Worm (Caenorhabditis elegans) whole organism, L3 larva: Measurements from ENCODE around the gene F07A11.5.
A peak's percentile ranks its signal among the peaks of the same experiment; 100 is the strongest.

Source experiments
- R02D3.7 ChIP-seq: fragments of 150-350 bp; optimal IDR thresholded peaks from 2 replicates; lab custom pipeline; 2014; ENCODE audit warnings: missing biosample characterization, missing genetic modification characterization
- ZK546.5 ChIP-seq: sonication (generic microtip); optimal IDR thresholded peaks from 2 replicates; lab custom pipeline; 2017; ENCODE audit warnings: missing biosample characterization, missing genetic modification characterization
- aly-2 ChIP-seq: fragments of 150-350 bp; optimal IDR thresholded peaks from 2 replicates; lab custom pipeline; 2014; ENCODE audit warnings: missing biosample characterization, missing genetic modification characterization
- ama-1 ChIP-seq: fragments of 150-350 bp; optimal IDR thresholded peaks from 2 replicates; lab custom pipeline; 2018
- ceh-16 ChIP-seq: sonication (generic microtip); optimal IDR thresholded peaks from 2 replicates; lab custom pipeline; 2017; ENCODE audit warnings: missing biosample characterization, missing genetic modification characterization
- ceh-28 ChIP-seq: fragments of 150-350 bp; optimal IDR thresholded peaks from 2 replicates; lab custom pipeline; 2014; ENCODE audit warnings: missing biosample characterization, missing genetic modification reagents, missing genetic modification characterization
- ceh-82 ChIP-seq: fragments of 150-350 bp; optimal IDR thresholded peaks from 2 replicates; lab custom pipeline; 2014; ENCODE audit warnings: missing biosample characterization, missing genetic modification characterization
- ceh-9 ChIP-seq: sonication (generic microtip); optimal IDR thresholded peaks from 2 replicates; lab custom pipeline; 2018; ENCODE audit warnings: missing biosample characterization, missing genetic modification characterization
- daf-12 ChIP-seq: fragments of 150-350 bp; optimal IDR thresholded peaks from 2 replicates; lab custom pipeline; 2014; ENCODE audit warnings: missing biosample characterization, missing genetic modification reagents, missing genetic modification characterization
- egl-27 ChIP-seq: sonication (generic microtip); optimal IDR thresholded peaks from 4 replicates; lab custom pipeline; 2017; ENCODE audit warnings: missing biosample characterization, missing genetic modification reagents, missing genetic modification characterization
- egl-5 ChIP-seq: fragments of 150-350 bp; optimal IDR thresholded peaks from 2 replicates; lab custom pipeline; 2017; ENCODE audit warnings: missing biosample characterization, missing genetic modification reagents, missing genetic modification characterization, inconsistent platforms
- elt-1 ChIP-seq: fragments of 150-350 bp; optimal IDR thresholded peaks from 2 replicates; lab custom pipeline; 2014; ENCODE audit warnings: missing biosample characterization, missing genetic modification characterization
- elt-2 ChIP-seq: sonication (generic microtip); optimal IDR thresholded peaks from 2 replicates; lab custom pipeline; 2016; ENCODE audit warnings: missing genetic modification reagents, mild to moderate bottlenecking, missing genetic modification characterization, missing compliant biosample characterization
- elt-3 ChIP-seq, 3 experiments: fragments of 150-350 bp in 1 of 3; sonication (generic microtip) in 2 of 3; optimal IDR thresholded peaks; 2 replicates in 2 of 3; 4 replicates in 1 of 3; lab custom pipeline; 2014 to 2017; ENCODE audit warnings: missing biosample characterization in 3 of 3, missing genetic modification characterization in 3 of 3
- eor-1 ChIP-seq, 2 experiments: fragments of 150-350 bp; optimal IDR thresholded peaks; 2 replicates each; lab custom pipeline; 2014 to 2018; ENCODE audit warnings: missing biosample characterization in 2 of 2, missing genetic modification characterization in 2 of 2
- fkh-10 ChIP-seq: sonication (generic microtip); optimal IDR thresholded peaks from 2 replicates; lab custom pipeline; 2017; ENCODE audit warnings: missing biosample characterization, missing genetic modification reagents, missing genetic modification characterization
- fkh-2 ChIP-seq: fragments of 150-350 bp; optimal IDR thresholded peaks from 2 replicates; lab custom pipeline; 2014; ENCODE audit warnings: missing biosample characterization, missing genetic modification reagents, missing genetic modification characterization
- fos-1 ChIP-seq: fragments of 150-350 bp; optimal IDR thresholded peaks from 2 replicates; lab custom pipeline; 2014; ENCODE audit warnings: missing biosample characterization, missing genetic modification characterization
- hmg-11 ChIP-seq: sonication (generic microtip); optimal IDR thresholded peaks from 2 replicates; lab custom pipeline; 2016; ENCODE audit warnings: missing genetic modification characterization, missing compliant biosample characterization
- jun-1 ChIP-seq: fragments of 150-350 bp; optimal IDR thresholded peaks from 2 replicates; lab custom pipeline; 2014; ENCODE audit warnings: missing biosample characterization, missing genetic modification reagents, missing genetic modification characterization
- lin-15B ChIP-seq: fragments of 150-350 bp; optimal IDR thresholded peaks from 2 replicates; lab custom pipeline; 2014; ENCODE audit warnings: missing biosample characterization, missing genetic modification characterization
- lin-39 ChIP-seq: fragments of 150-350 bp; optimal IDR thresholded peaks from 2 replicates; lab custom pipeline; 2018; ENCODE audit warnings: missing biosample characterization, missing genetic modification reagents, missing genetic modification characterization
- lsy-12 ChIP-seq: sonication (generic microtip); optimal IDR thresholded peaks from 2 replicates; lab custom pipeline; 2016; ENCODE audit warnings: mild to moderate bottlenecking, missing genetic modification characterization, missing compliant biosample characterization
- mdl-1 ChIP-seq: fragments of 150-350 bp; optimal IDR thresholded peaks from 2 replicates; lab custom pipeline; 2014; ENCODE audit warnings: missing biosample characterization, missing genetic modification characterization
- mml-1 ChIP-seq: fragments of 150-350 bp; sonication (generic microtip); optimal IDR thresholded peaks from 3 replicates; lab custom pipeline; 2014; ENCODE audit warnings: missing biosample characterization, missing genetic modification characterization
- nfya-1 ChIP-seq: sonication (generic microtip); optimal IDR thresholded peaks from 2 replicates; lab custom pipeline; 2017; ENCODE audit warnings: missing genetic modification characterization, mild to moderate bottlenecking, missing compliant biosample characterization, antibody characterized with exemption, moderate library complexity; ENCODE audit not compliant: insufficient read depth
- nhr-11 ChIP-seq: fragments of 150-350 bp; optimal IDR thresholded peaks from 2 replicates; lab custom pipeline; 2014; ENCODE audit warnings: missing biosample characterization, missing genetic modification characterization
- nhr-12 ChIP-seq: fragments of 150-350 bp; optimal IDR thresholded peaks from 2 replicates; lab custom pipeline; 2014; ENCODE audit warnings: missing biosample characterization, missing genetic modification characterization
- nhr-23 ChIP-seq: fragments of 150-350 bp; optimal IDR thresholded peaks from 2 replicates; lab custom pipeline; 2014; ENCODE audit warnings: missing biosample characterization, missing genetic modification reagents, missing genetic modification characterization
- nhr-237 ChIP-seq: fragments of 150-350 bp; optimal IDR thresholded peaks from 2 replicates; lab custom pipeline; 2014; ENCODE audit warnings: missing biosample characterization, missing genetic modification characterization
- nhr-25 ChIP-seq: sonication (generic microtip); optimal IDR thresholded peaks from 2 replicates; lab custom pipeline; 2017; ENCODE audit warnings: missing biosample characterization, missing genetic modification characterization
- nhr-28 ChIP-seq: fragments of 150-350 bp; optimal IDR thresholded peaks from 2 replicates; lab custom pipeline; 2014; ENCODE audit warnings: missing biosample characterization, missing genetic modification characterization
- nhr-43 ChIP-seq: sonication (generic microtip); optimal IDR thresholded peaks from 2 replicates; lab custom pipeline; 2016; ENCODE audit warnings: mild to moderate bottlenecking, missing genetic modification characterization, missing compliant biosample characterization; ENCODE audit not compliant: poor library complexity, severe bottlenecking
- nhr-67 ChIP-seq: fragments of 150-350 bp; optimal IDR thresholded peaks from 2 replicates; lab custom pipeline; 2014; ENCODE audit warnings: missing biosample characterization, missing genetic modification characterization
- nhr-76 ChIP-seq: fragments of 150-350 bp; sonication (generic microtip); optimal IDR thresholded peaks from 5 replicates; lab custom pipeline; 2014; ENCODE audit warnings: missing biosample characterization, missing genetic modification characterization
- nhr-77 ChIP-seq: fragments of 150-350 bp; optimal IDR thresholded peaks from 2 replicates; lab custom pipeline; 2014; ENCODE audit warnings: missing biosample characterization, missing genetic modification characterization
- pha-4 ChIP-seq: fragments of 150-350 bp; optimal IDR thresholded peaks from 2 replicates; lab custom pipeline; 2014; ENCODE audit warnings: missing biosample characterization, missing genetic modification reagents, missing genetic modification characterization
- pqm-1 ChIP-seq: fragments of 150-350 bp; optimal IDR thresholded peaks from 2 replicates; lab custom pipeline; 2017; ENCODE audit warnings: missing biosample characterization, missing genetic modification characterization, inconsistent platforms
- sea-2 ChIP-seq: fragments of 150-350 bp; sonication (generic microtip); optimal IDR thresholded peaks from 4 replicates; lab custom pipeline; 2014; ENCODE audit warnings: missing biosample characterization, missing genetic modification reagents, missing genetic modification characterization
- skn-1 ChIP-seq: fragments of 150-350 bp; optimal IDR thresholded peaks from 2 replicates; lab custom pipeline; 2014; ENCODE audit warnings: missing biosample characterization, missing genetic modification characterization
- snpc-4 ChIP-seq: fragments of 150-350 bp; optimal IDR thresholded peaks from 2 replicates; lab custom pipeline; 2014; ENCODE audit warnings: missing biosample characterization, missing genetic modification characterization
- tbx-2 ChIP-seq: sonication (generic microtip); optimal IDR thresholded peaks from 2 replicates; lab custom pipeline; 2016; ENCODE audit warnings: mild to moderate bottlenecking, missing genetic modification characterization, missing compliant biosample characterization
- unc-39 ChIP-seq: sonication (generic microtip); optimal IDR thresholded peaks from 4 replicates; lab custom pipeline; 2017; ENCODE audit warnings: missing biosample characterization, missing genetic modification characterization
- unc-62 ChIP-seq: fragments of 150-350 bp; sonication (generic microtip); optimal IDR thresholded peaks from 4 replicates; lab custom pipeline; 2014; ENCODE audit warnings: missing biosample characterization, missing genetic modification reagents, missing genetic modification characterization
- zag-1 ChIP-seq: fragments of 150-350 bp; optimal IDR thresholded peaks from 2 replicates; lab custom pipeline; 2014; ENCODE audit warnings: missing biosample characterization, missing genetic modification characterization
- ztf-11 ChIP-seq: fragments of 150-350 bp; optimal IDR thresholded peaks from 2 replicates; lab custom pipeline; 2014; ENCODE audit warnings: missing biosample characterization, missing genetic modification characterization
- ztf-4 ChIP-seq: fragments of 150-350 bp; optimal IDR thresholded peaks from 2 replicates; lab custom pipeline; 2014; ENCODE audit warnings: missing biosample characterization, missing genetic modification characterization

F07A11.5 gene

ce11 chrII:11634681-11635527 lies 22.8 kb downstream of the F07A11.5 start:
- TF ChIP-seq jun-1 (tag; lab: Kevin White, UChicago) (peak; percentile 86), eor-1 (tag; optimal IDR thresholded peaks at IDR 0.05; lab: Kevin White, UChicago) (no peak), nhr-28 (no peak), nhr-23 (tag; lab: Kevin White, UChicago) (peak; percentile 79), unc-39 (tag; lab: Kevin White, UChicago) (no peak), fkh-2 (tag; lab: Kevin White, UChicago) (peak; percentile 19), nhr-43 (tag; lab: Kevin White, UChicago) (peak; percentile 9), daf-12 (tag; lab: Kevin White, UChicago) (no peak), zag-1 (tag; lab: Kevin White, UChicago) (peak; percentile 35), snpc-4 (tag; lab: Kevin White, UChicago) (peak; percentile 46), egl-5 (tag; lab: Kevin White, UChicago) (no peak), nhr-76 (tag; lab: Kevin White, UChicago) (no peak), nhr-237 (tag; lab: Kevin White, UChicago) (no peak), egl-27 (tag; lab: Kevin White, UChicago) (peak; percentile 40), mml-1 (tag; lab: Kevin White, UChicago) (no peak), fos-1 (peak; percentile 50), nhr-25 (tag; lab: Kevin White, UChicago) (peak; percentile 72), ama-1 (peak; percentile 91), unc-62 (GFP tag; lab: Kevin White, UChicago) (peak; percentile 80), pqm-1 (peak; percentile 55), R02D3.7 (peak; percentile 54), aly-2 (no peak), ceh-16 (no peak), mdl-1 (tag; lab: Kevin White, UChicago) (no peak), sea-2 (peak; percentile 96), ceh-28 (tag; lab: Kevin White, UChicago) (peak; percentile 87), ZK546.5 (tag; lab: Kevin White, UChicago) (no peak), elt-1 (tag; lab: Kevin White, UChicago) (no peak), ceh-9 (no peak), lsy-12 (tag; lab: Kevin White, UChicago) (peak; percentile 81), elt-3 (tag; optimal IDR thresholded peaks at IDR 0.05; lab: Kevin White, UChicago) (peak in 1 of 3 experiments; percentile 25), pha-4 (tag; lab: Kevin White, UChicago) (peak; percentile 89), lin-39 (tag; lab: Kevin White, UChicago) (peak; percentile 99), nhr-77 (tag; lab: Kevin White, UChicago) (no peak), skn-1 (tag; lab: Kevin White, UChicago) (peak; percentile 49), tbx-2 (tag; lab: Kevin White, UChicago) (peak; percentile 10), nhr-12 (no peak), fkh-10 (GFP tag; lab: Kevin White, UChicago) (no peak), ztf-4 (peak; percentile 2), nfya-1 (tag; lab: Kevin White, UChicago) (peak; percentile 89), elt-2 (tag; lab: Kevin White, UChicago) (peak; percentile 75), lin-15B (tag; lab: Kevin White, UChicago) (peak; percentile 72), nhr-67 (tag; lab: Kevin White, UChicago) (no peak), hmg-11 (tag; lab: Kevin White, UChicago) (peak; percentile 87), ztf-11 (tag; lab: Kevin White, UChicago) (no peak), nhr-11 (peak; percentile 81), ceh-82 (tag; lab: Kevin White, UChicago) (no peak)
